ENCODE assay signal across 1 fruit fly cellular context in genomic region chr3L:7360324-7360852, dm6.
TF ChIP-seq lines count a peak whose summit lies in the region.

Sec63 (plus strand) TSS chr3L:7360561.

TF ChIP-seq in whole organism, embryonic, 481 proteins besides CTCF, POLR2A, EP300 and RAD21 (continued from another document and continues in another):
- TF ChIP-seq HLH54F (GFP tag; optimal IDR thresholded peaks at IDR 0.05; lab: Kevin White, UChicago) (peak; percentile 6), bbx (GFP tag; IDR thresholded peaks at IDR 0.05; lab: Robert Waterston, UW; ENCODE audit: partially characterized antibody) (peak; percentile 97), H15 (GFP tag; IDR thresholded peaks at IDR 0.05; lab: Robert Waterston, UW) (peak; percentile 63; the same call in 2 of the 3 replicates), CG10543 (GFP tag; optimal IDR thresholded peaks at IDR 0.05; lab: Kevin White, UChicago) (peak; percentile 7), CG15601 (tag; optimal IDR thresholded peaks at IDR 0.05; lab: Kevin White, UChicago) (peak; percentile 50), CG3726 (GFP tag; IDR thresholded peaks at IDR 0.05; lab: Robert Waterston, UW) (no peak), org-1 (GFP tag; optimal IDR thresholded peaks at IDR 0.05; lab: Kevin White, UChicago) (no peak), slbo (GFP tag; IDR thresholded peaks at IDR 0.05; lab: Robert Waterston, UW) (peak; percentile 78), oc (tag; optimal IDR thresholded peaks at IDR 0.05; lab: Kevin White, UChicago) (no peak), Dbx (GFP tag; IDR thresholded peaks at IDR 0.05; lab: Robert Waterston, UW) (peak; percentile 45; the same call in 2 of the 3 replicates), CG2116 (GFP tag; optimal IDR thresholded peaks at IDR 0.05; lab: Kevin White, UChicago) (peak; percentile 78), amos (GFP tag; IDR thresholded peaks at IDR 0.05; lab: Robert Waterston, UW; ENCODE audit: partially characterized antibody) (peak; percentile 92), CG17612 (GFP tag; IDR thresholded peaks at IDR 0.05; lab: Robert Waterston, UW) (no peak), Hr78 (GFP tag; optimal IDR thresholded peaks at IDR 0.05; lab: Kevin White, UChicago) (no peak), D19A (tag; optimal IDR thresholded peaks at IDR 0.05; lab: Kevin White, UChicago) (no peak), CG33213 (GFP tag; optimal IDR thresholded peaks at IDR 0.05; lab: Kevin White, UChicago) (peak; percentile 74), lab (GFP tag; optimal IDR thresholded peaks at IDR 0.05; lab: Kevin White, UChicago) (peak; percentile 50), odd (GFP tag; optimal IDR thresholded peaks at IDR 0.05; lab: Kevin White, UChicago) (peak; percentile 36), ap (GFP tag; IDR thresholded peaks at IDR 0.05; lab: Robert Waterston, UW) (peak; percentile 49; the same call in 1 of the 2 replicates), CG9609 (GFP tag; optimal IDR thresholded peaks at IDR 0.05; lab: Kevin White, UChicago) (peak; percentile 10), CG12659 (GFP tag; optimal IDR thresholded peaks at IDR 0.05; lab: Kevin White, UChicago) (peak; percentile 76), CG8944 (GFP tag; optimal IDR thresholded peaks at IDR 0.05; lab: Kevin White, UChicago) (no peak), NC2β (GFP tag; optimal IDR thresholded peaks at IDR 0.05; lab: Kevin White, UChicago) (no peak), Gug (GFP tag; IDR thresholded peaks at IDR 0.05; lab: Robert Waterston, UW) (peak; percentile 4; the same call in 1 of the 4 replicates), Lim3 (GFP tag; IDR thresholded peaks at IDR 0.05; lab: Robert Waterston, UW) (no peak), Dref (GFP tag; IDR thresholded peaks at IDR 0.05; lab: Robert Waterston, UW) (peak; percentile 95), da (GFP tag; optimal IDR thresholded peaks at IDR 0.05; lab: Kevin White, UChicago) (no peak), Drgx (GFP tag; IDR thresholded peaks at IDR 0.05; lab: Robert Waterston, UW) (no peak), Hey (tag; optimal IDR thresholded peaks at IDR 0.05; lab: Kevin White, UChicago) (no peak), CG15479 (GFP tag; optimal IDR thresholded peaks at IDR 0.05; lab: Kevin White, UChicago) (no peak), CG2202 (tag; optimal IDR thresholded peaks at IDR 0.05; lab: Kevin White, UChicago) (no peak), NK7.1 (GFP tag; optimal IDR thresholded peaks at IDR 0.05; lab: Kevin White, UChicago) (no peak), chm (GFP tag; IDR thresholded peaks at IDR 0.05; lab: Robert Waterston, UW) (0 out of 2 replicates have a peak, but pooled peaks have one; percentile 34), CG3407 (GFP tag; optimal IDR thresholded peaks at IDR 0.05; lab: Kevin White, UChicago) (no peak), gfzf (GFP tag; optimal IDR thresholded peaks at IDR 0.05; lab: Kevin White, UChicago) (peak; percentile 13), CG6765 (GFP tag; optimal IDR thresholded peaks at IDR 0.05; lab: Kevin White, UChicago) (no peak), cato (GFP tag; optimal IDR thresholded peaks at IDR 0.05; lab: Kevin White, UChicago; ENCODE audit: borderline replicate concordance) (peak; percentile 36), so (GFP tag; IDR thresholded peaks at IDR 0.05; lab: Robert Waterston, UW) (peak; percentile 60; the same call in 2 of the 3 replicates), Sox102F (GFP tag; optimal IDR thresholded peaks at IDR 0.05; lab: Kevin White, UChicago) (no peak), CG9727 (GFP tag; optimal IDR thresholded peaks at IDR 0.05; lab: Kevin White, UChicago) (peak; percentile 20), sens-2 (GFP tag; IDR thresholded peaks at IDR 0.05; lab: Robert Waterston, UW) (no peak), CG11696 (GFP tag; IDR thresholded peaks at IDR 0.05; lab: Robert Waterston, UW) (no peak), CG3847 (GFP tag; IDR thresholded peaks at IDR 0.05; lab: Robert Waterston, UW) (peak; percentile 74), Oli (tag; optimal IDR thresholded peaks at IDR 0.05; lab: Kevin White, UChicago) (no peak), shn (GFP tag; optimal IDR thresholded peaks at IDR 0.05; lab: Kevin White, UChicago) (no peak), CG13296 (GFP tag; optimal IDR thresholded peaks at IDR 0.05; lab: Kevin White, UChicago) (no peak), CG30431 (GFP tag; optimal IDR thresholded peaks at IDR 0.05; lab: Kevin White, UChicago) (no peak), CG6272 (GFP tag; IDR thresholded peaks at IDR 0.05; lab: Robert Waterston, UW) (peak; percentile 53), CG17802 (tag; optimal IDR thresholded peaks at IDR 0.05; lab: Kevin White, UChicago) (no peak), h (optimal IDR thresholded peaks at IDR 0.05; lab: Kevin White, UChicago) (no peak), CHES-1-like (GFP tag; optimal IDR thresholded peaks at IDR 0.05; lab: Kevin White, UChicago) (peak; percentile 45), dpn (GFP tag; optimal IDR thresholded peaks at IDR 0.05; lab: Kevin White, UChicago) (peak; percentile 41 to 63), CG10654 (GFP tag; optimal IDR thresholded peaks at IDR 0.05; lab: Kevin White, UChicago) (no peak), CG14860 (GFP tag; IDR thresholded peaks at IDR 0.05; lab: Robert Waterston, UW; ENCODE audit: partially characterized antibody) (peak; percentile 80), PHDP (tag; optimal IDR thresholded peaks at IDR 0.05; lab: Kevin White, UChicago) (no peak), Dfd (GFP tag; optimal IDR thresholded peaks at IDR 0.05; lab: Kevin White, UChicago) (no peak), CG12391 (tag; optimal IDR thresholded peaks at IDR 0.05; lab: Kevin White, UChicago) (peak; percentile 58), CG4820 (GFP tag; optimal IDR thresholded peaks at IDR 0.05; lab: Kevin White, UChicago) (peak; percentile 21), exex (tag; optimal IDR thresholded peaks at IDR 0.05; lab: Kevin White, UChicago) (peak; percentile 29), sim (GFP tag; IDR thresholded peaks at IDR 0.05; lab: Robert Waterston, UW) (no peak), CG5245 (GFP tag; optimal IDR thresholded peaks at IDR 0.05; lab: Kevin White, UChicago) (peak; percentile 54), danr (GFP tag; IDR thresholded peaks at IDR 0.05; lab: Robert Waterston, UW) (no peak), eve (GFP tag; optimal IDR thresholded peaks at IDR 0.05; lab: Kevin White, UChicago) (no peak), Gsc (GFP tag; IDR thresholded peaks at IDR 0.05; lab: Robert Waterston, UW) (no peak), CG4328 (GFP tag; optimal IDR thresholded peaks at IDR 0.05; lab: Kevin White, UChicago) (no peak), CG10565 (GFP tag; optimal IDR thresholded peaks at IDR 0.05; lab: Kevin White, UChicago) (no peak), en (GFP tag; optimal IDR thresholded peaks at IDR 0.05; lab: Kevin White, UChicago) (no peak), sima (GFP tag; optimal IDR thresholded peaks at IDR 0.05; lab: Kevin White, UChicago) (no peak), H2.0 (GFP tag; IDR thresholded peaks at IDR 0.05; lab: Robert Waterston, UW) (peak; percentile 47; the same call in 1 of the 2 replicates), Atf6 (GFP tag; IDR thresholded peaks at IDR 0.05; lab: Robert Waterston, UW) (no peak; the same call in 1 of the 2 replicates), disco-r (GFP tag; optimal IDR thresholded peaks at IDR 0.05; lab: Kevin White, UChicago) (no peak), CG14710 (tag; optimal IDR thresholded peaks at IDR 0.05; lab: Kevin White, UChicago) (no peak), slp2 (GFP tag; optimal IDR thresholded peaks at IDR 0.05; lab: Kevin White, UChicago) (no peak), CG14050 (GFP tag; IDR thresholded peaks at IDR 0.05; lab: Robert Waterston, UW) (peak; percentile 54; the same call in 2 of the 3 replicates), fd64A (GFP tag; optimal IDR thresholded peaks at IDR 0.05; lab: Kevin White, UChicago) (no peak), Doc3 (GFP tag; IDR thresholded peaks at IDR 0.05; lab: Robert Waterston, UW; ENCODE audit: partially characterized antibody) (peak; percentile 70), Doc2 (GFP tag; IDR thresholded peaks at IDR 0.05; lab: Robert Waterston, UW) (no peak), Sry-δ (GFP tag; optimal IDR thresholded peaks at IDR 0.05; lab: Kevin White, UChicago) (peak; percentile 77), Dek (tag; optimal IDR thresholded peaks at IDR 0.05; lab: Kevin White, UChicago) (no peak), pros (GFP tag; optimal IDR thresholded peaks at IDR 0.05; lab: Kevin White, UChicago) (no peak), gsb-n (tag; optimal IDR thresholded peaks at IDR 0.05; lab: Kevin White, UChicago) (no peak), dmrt11E (tag; optimal IDR thresholded peaks at IDR 0.05; lab: Kevin White, UChicago) (no peak), CG18599 (GFP tag; optimal IDR thresholded peaks at IDR 0.05; lab: Kevin White, UChicago) (peak; percentile 62), CG12744 (GFP tag; optimal IDR thresholded peaks at IDR 0.05; lab: Kevin White, UChicago) (no peak), sisA (GFP tag; IDR thresholded peaks at IDR 0.05; lab: Robert Waterston, UW) (0 out of 2 replicates have a peak, but pooled peaks have one; percentile 27), CG10959 (GFP tag; IDR thresholded peaks at IDR 0.05; lab: Robert Waterston, UW) (0 out of 2 replicates have a peak, but pooled peaks have one; percentile 14), CG34422 (GFP tag; IDR thresholded peaks at IDR 0.05; lab: Robert Waterston, UW) (peak; percentile 85), fu2 (GFP tag; optimal IDR thresholded peaks at IDR 0.05; lab: Kevin White, UChicago) (no peak), Myb (GFP tag; optimal IDR thresholded peaks at IDR 0.05; lab: Kevin White, UChicago) (peak; percentile 1), cas (GFP tag; IDR thresholded peaks at IDR 0.05; lab: Robert Waterston, UW) (0 out of 2 replicates have a peak, but pooled peaks have one; percentile 34), CG11560 (tag; IDR thresholded peaks at IDR 0.05; lab: Robert Waterston, UW) (no peak), dmrt99B (tag; optimal IDR thresholded peaks at IDR 0.05; lab: Kevin White, UChicago) (peak; percentile 14), Oaz (GFP tag; IDR thresholded peaks at IDR 0.05; lab: Robert Waterston, UW) (no peak), vfl (GFP tag; optimal IDR thresholded peaks at IDR 0.05; lab: Kevin White, UChicago) (peak; percentile 4), Chrac-16 (GFP tag; optimal IDR thresholded peaks at IDR 0.05; lab: Kevin White, UChicago) (peak; percentile 38), bsh (GFP tag; optimal IDR thresholded peaks at IDR 0.05; lab: Kevin White, UChicago) (peak in 1 of 2 experiments; percentile 32), fd102C (GFP tag; optimal IDR thresholded peaks at IDR 0.05; lab: Kevin White, UChicago) (no peak), CG12769 (tag; optimal IDR thresholded peaks at IDR 0.05; lab: Kevin White, UChicago) (no peak), CG8765 (GFP tag; IDR thresholded peaks at IDR 0.05; lab: Robert Waterston, UW) (no peak), CG32772 (GFP tag; IDR thresholded peaks at IDR 0.05; lab: Robert Waterston, UW) (peak; percentile 4; the same call in 1 of the 2 replicates), repo (GFP tag; optimal IDR thresholded peaks at IDR 0.05; lab: Kevin White, UChicago) (peak; percentile 6), CG8359 (GFP tag; optimal IDR thresholded peaks at IDR 0.05; lab: Kevin White, UChicago; ENCODE audit: borderline replicate concordance) (no peak), cg (GFP tag; optimal IDR thresholded peaks at IDR 0.05; lab: Kevin White, UChicago) (no peak), CG4730 (GFP tag; IDR thresholded peaks at IDR 0.05; lab: Robert Waterston, UW) (no peak), CG30020 (tag; optimal IDR thresholded peaks at IDR 0.05; lab: Kevin White, UChicago) (peak; percentile 12), CG4360 (GFP tag; IDR thresholded peaks at IDR 0.05; lab: Robert Waterston, UW) (no peak), NfI (GFP tag; optimal IDR thresholded peaks at IDR 0.05; lab: Kevin White, UChicago) (peak; percentile 36), CG9215 (GFP tag; IDR thresholded peaks at IDR 0.05; lab: Robert Waterston, UW) (peak; percentile 44), CG31388 (GFP tag; optimal IDR thresholded peaks at IDR 0.05; lab: Kevin White, UChicago) (no peak), ERR (GFP tag; optimal IDR thresholded peaks at IDR 0.05; lab: Kevin White, UChicago) (no peak), ssp (GFP tag; IDR thresholded peaks at IDR 0.05; lab: Robert Waterston, UW) (0 out of 2 replicates have a peak, but pooled peaks have one; percentile 30), nmo (GFP tag; optimal IDR thresholded peaks at IDR 0.05; lab: Kevin White, UChicago) (peak; percentile 46), CG13123 (GFP tag; optimal IDR thresholded peaks at IDR 0.05; lab: Kevin White, UChicago) (peak; percentile 46), Sox100B (GFP tag; optimal IDR thresholded peaks at IDR 0.05; lab: Kevin White, UChicago) (peak; percentile 34), Scr (GFP tag; IDR thresholded peaks at IDR 0.05; lab: Robert Waterston, UW; ENCODE audit: partially characterized antibody) (peak; percentile 79), knrl (GFP tag; IDR thresholded peaks at IDR 0.05; lab: Robert Waterston, UW; ENCODE audit: partially characterized antibody) (peak; percentile 91), CG18476 (GFP tag; optimal IDR thresholded peaks at IDR 0.05; lab: Kevin White, UChicago) (no peak), CG7357 (GFP tag; IDR thresholded peaks at IDR 0.05; lab: Robert Waterston, UW) (0 out of 3 replicates have a peak, but pooled peaks have one; percentile 24), inv (GFP tag; IDR thresholded peaks at IDR 0.05; lab: Robert Waterston, UW; ENCODE audit: partially characterized antibody) (peak; percentile 75), NFAT (GFP tag; IDR thresholded peaks at IDR 0.05; lab: Robert Waterston, UW) (peak; percentile 67), CG2199 (GFP tag; IDR thresholded peaks at IDR 0.05; lab: Robert Waterston, UW) (peak; percentile 23; the same call in 1 of the 3 replicates), CG8388 (GFP tag; optimal IDR thresholded peaks at IDR 0.05; lab: Kevin White, UChicago) (peak; percentile 49), jigr1 (GFP tag; IDR thresholded peaks at IDR 0.05; lab: Robert Waterston, UW) (no peak), CG7839 (tag; optimal IDR thresholded peaks at IDR 0.05; lab: Kevin White, UChicago) (peak; percentile 49), CG12155 (GFP tag; optimal IDR thresholded peaks at IDR 0.05; lab: Kevin White, UChicago) (peak; percentile 91), CG9817 (tag; optimal IDR thresholded peaks at IDR 0.05; lab: Kevin White, UChicago) (peak; percentile 54), CG15011 (GFP tag; optimal IDR thresholded peaks at IDR 0.05; lab: Kevin White, UChicago) (no peak), CG6689 (GFP tag; IDR thresholded peaks at IDR 0.05; lab: Robert Waterston, UW) (peak; percentile 79), tna (GFP tag; IDR thresholded peaks at IDR 0.05; lab: Robert Waterston, UW; ENCODE audit: partially characterized antibody) (peak; percentile 89), CG1024 (GFP tag; IDR thresholded peaks at IDR 0.05; lab: Robert Waterston, UW) (no peak), TFAM (GFP tag; optimal IDR thresholded peaks at IDR 0.05; lab: Kevin White, UChicago) (no peak)
